Worm (Caenorhabditis elegans) whole organism, L1 larva: Measurements from ENCODE around the gene srlf-3.

Experiments used
- C34B4.2 ChIP-seq: sonication (generic microtip); optimal IDR thresholded peaks from 2 replicates; lab custom pipeline; 2017; ENCODE audit warnings: mild to moderate bottlenecking, missing genetic modification characterization, missing compliant biosample characterization
- F16B12.6 ChIP-seq: fragments of 150-350 bp; optimal IDR thresholded peaks from 2 replicates; lab custom pipeline; 2014; ENCODE audit warnings: missing biosample characterization, missing genetic modification characterization
- aha-1 ChIP-seq: fragments of 150-350 bp; optimal IDR thresholded peaks from 2 replicates; lab custom pipeline; 2014; ENCODE audit warnings: missing biosample characterization, missing genetic modification characterization
- alr-1 ChIP-seq: fragments of 200-800 bp; sonication (Bioruptor generic); optimal IDR thresholded peaks from 2 replicates; lab custom pipeline; 2018; ENCODE audit warnings: borderline replicate concordance, mild to moderate bottlenecking, missing genetic modification characterization, missing compliant biosample characterization
- aly-2 ChIP-seq: fragments of 150-350 bp; optimal IDR thresholded peaks from 2 replicates; lab custom pipeline; 2014; ENCODE audit warnings: missing biosample characterization, missing genetic modification characterization
- ama-1 ChIP-seq: fragments of 150-350 bp; optimal IDR thresholded peaks from 2 replicates; lab custom pipeline; 2014
- blmp-1 ChIP-seq: fragments of 150-350 bp; optimal IDR thresholded peaks from 2 replicates; lab custom pipeline; 2014; ENCODE audit warnings: missing biosample characterization, missing genetic modification characterization
- ceh-63 ChIP-seq: fragments of 200-800 bp; sonication (Bioruptor generic); optimal IDR thresholded peaks from 2 replicates; lab custom pipeline; 2018; ENCODE audit warnings: mild to moderate bottlenecking, missing genetic modification characterization, missing compliant biosample characterization
- ceh-8 ChIP-seq: fragments of 200-800 bp; sonication (Bioruptor generic); optimal IDR thresholded peaks from 2 replicates; lab custom pipeline; 2018; ENCODE audit warnings: mild to moderate bottlenecking, missing genetic modification characterization, moderate library complexity, missing compliant biosample characterization
- ceh-82 ChIP-seq, 3 experiments: fragments of 150-350 bp in 1 of 3; sonication (generic microtip) in 2 of 3; optimal IDR thresholded peaks; 2 replicates each; lab custom pipeline; 2014 to 2017; ENCODE audit warnings: missing biosample characterization in 3 of 3, missing genetic modification characterization in 3 of 3
- dpl-1 ChIP-seq, 3 experiments: fragments of 150-350 bp in 2 of 3; sonication (generic microtip) in 1 of 3; optimal IDR thresholded peaks; 2 replicates each; lab custom pipeline; 2014 to 2017; ENCODE audit warnings: missing biosample characterization in 3 of 3, missing genetic modification characterization in 3 of 3, missing genetic modification reagents in 3 of 3
- dsc-1 ChIP-seq: sonication (generic microtip); optimal IDR thresholded peaks from 2 replicates; lab custom pipeline; 2016; ENCODE audit warnings: mild to moderate bottlenecking, missing genetic modification characterization, missing compliant biosample characterization
- egl-13 ChIP-seq: sonication (generic microtip); optimal IDR thresholded peaks from 2 replicates; lab custom pipeline; 2016; ENCODE audit warnings: missing genotype, missing genetic modification reagents, missing genetic modification characterization, missing compliant biosample characterization
- elt-2 ChIP-seq: sonication (generic microtip); optimal IDR thresholded peaks from 2 replicates; lab custom pipeline; 2016; ENCODE audit warnings: missing genetic modification characterization, mild to moderate bottlenecking, inconsistent platforms, missing compliant biosample characterization, missing genetic modification reagents
- elt-3 ChIP-seq, 6 experiments: fragments of 150-350 bp in 1 of 6; sonication (generic microtip); optimal IDR thresholded peaks; 2 replicates each; lab custom pipeline; 2017 to 2018; ENCODE audit warnings: missing biosample characterization in 6 of 6, missing genetic modification characterization in 6 of 6, inconsistent platforms in 1 of 6
- fkh-10 ChIP-seq: sonication (generic microtip); optimal IDR thresholded peaks from 2 replicates; lab custom pipeline; 2017; ENCODE audit warnings: missing biosample characterization, missing genetic modification reagents, missing genetic modification characterization
- fkh-8 ChIP-seq: sonication (generic microtip); optimal IDR thresholded peaks from 2 replicates; lab custom pipeline; 2016; ENCODE audit warnings: mild to moderate bottlenecking, missing genetic modification characterization, missing compliant biosample characterization
- fos-1 ChIP-seq: fragments of 150-350 bp; optimal IDR thresholded peaks from 2 replicates; lab custom pipeline; 2014; ENCODE audit warnings: missing biosample characterization, missing genetic modification characterization
- grh-1 ChIP-seq: fragments of 200-800 bp; sonication (Bioruptor generic); IDR thresholded peaks from 2 replicates; pipeline ENCODE4 v1.3.6; 2022; ENCODE audit warnings: missing genetic modification reagents, missing genetic modification characterization, missing compliant biosample characterization
- hlh-17 ChIP-seq: fragments of 200-800 bp; sonication (Bioruptor generic); optimal IDR thresholded peaks from 2 replicates; lab custom pipeline; 2018; ENCODE audit warnings: missing genetic modification characterization, mild to moderate bottlenecking, missing compliant biosample characterization, moderate library complexity, borderline replicate concordance
- hlh-4 ChIP-seq: sonication (generic microtip); optimal IDR thresholded peaks from 2 replicates; lab custom pipeline; 2016; ENCODE audit warnings: mild to moderate bottlenecking, missing genetic modification characterization, missing compliant biosample characterization
- hpl-2 ChIP-seq: fragments of 150-350 bp; optimal IDR thresholded peaks from 2 replicates; lab custom pipeline; 2014; ENCODE audit warnings: missing biosample characterization, missing genetic modification reagents, missing genetic modification characterization
- irx-1 ChIP-seq: sonication (generic microtip); optimal IDR thresholded peaks from 2 replicates; lab custom pipeline; 2016; ENCODE audit warnings: missing genetic modification characterization, missing compliant biosample characterization
- isw-1 ChIP-seq: fragments of 200-800 bp; sonication (Bioruptor generic); IDR thresholded peaks from 2 replicates; pipeline ENCODE4 v1.3.6; 2022; ENCODE audit warnings: missing genetic modification characterization, missing compliant biosample characterization
- jun-1 ChIP-seq: fragments of 150-350 bp; optimal IDR thresholded peaks from 2 replicates; lab custom pipeline; 2014; ENCODE audit warnings: missing biosample characterization, missing genetic modification reagents, missing genetic modification characterization
- lin-15B ChIP-seq: fragments of 150-350 bp; sonication (generic microtip); optimal IDR thresholded peaks from 3 replicates; lab custom pipeline; 2014; ENCODE audit warnings: missing biosample characterization, missing genetic modification characterization
- lin-35 ChIP-seq, 2 experiments: fragments of 150-350 bp; optimal IDR thresholded peaks; 2 replicates each; lab custom pipeline; 2014; ENCODE audit warnings: missing biosample characterization in 2 of 2, missing genetic modification characterization in 2 of 2, missing genetic modification reagents in 2 of 2
- lin-39 ChIP-seq: fragments of 150-350 bp; optimal IDR thresholded peaks from 2 replicates; lab custom pipeline; 2014; ENCODE audit warnings: missing biosample characterization, missing genetic modification reagents, missing genetic modification characterization
- lsy-2 ChIP-seq, 2 experiments: fragments of 150-350 bp; optimal IDR thresholded peaks; 2 replicates each; lab custom pipeline; 2014; ENCODE audit warnings: missing biosample characterization in 2 of 2, missing genetic modification characterization in 2 of 2
- mab-9 ChIP-seq: fragments of 200-800 bp; sonication (Bioruptor generic); IDR thresholded peaks from 2 replicates; pipeline ENCODE4 v1.3.6; 2022; ENCODE audit warnings: missing genetic modification reagents, missing genetic modification characterization, missing compliant biosample characterization
- mdl-1 ChIP-seq, 2 experiments: fragments of 150-350 bp; optimal IDR thresholded peaks; 2 replicates each; lab custom pipeline; 2014 to 2017; ENCODE audit warnings: missing biosample characterization in 2 of 2, missing genetic modification characterization in 2 of 2, inconsistent platforms in 1 of 2
- mef-2 ChIP-seq: fragments of 150-350 bp; optimal IDR thresholded peaks from 2 replicates; lab custom pipeline; 2014; ENCODE audit warnings: missing biosample characterization, missing genetic modification characterization
- nhr-11 ChIP-seq: fragments of 150-350 bp; optimal IDR thresholded peaks from 2 replicates; lab custom pipeline; 2014; ENCODE audit warnings: missing biosample characterization, missing genetic modification characterization
- nhr-19 ChIP-seq: fragments of 200-800 bp; sonication (Bioruptor generic); conservative IDR thresholded peaks from 2 replicates; pipeline ENCODE4 v1.3.6; 2022; ENCODE audit warnings: missing genetic modification characterization, missing compliant biosample characterization
- nhr-20 ChIP-seq: sonication (generic microtip); optimal IDR thresholded peaks from 2 replicates; lab custom pipeline; 2016; ENCODE audit warnings: mild to moderate bottlenecking, missing genetic modification characterization, missing compliant biosample characterization
- nhr-28 ChIP-seq: fragments of 150-350 bp; optimal IDR thresholded peaks from 2 replicates; lab custom pipeline; 2014; ENCODE audit warnings: missing biosample characterization, missing genetic modification characterization
- nhr-71 ChIP-seq: sonication (generic microtip); optimal IDR thresholded peaks from 2 replicates; lab custom pipeline; 2016; ENCODE audit warnings: mild to moderate bottlenecking, missing genetic modification characterization, moderate library complexity, missing compliant biosample characterization
- nhr-85 ChIP-seq: sonication (generic microtip); peaks from one replicate; lab custom pipeline; 2016; ENCODE audit warnings: missing genetic modification characterization, inconsistent platforms, missing compliant biosample characterization
- pag-3 ChIP-seq: sonication (generic microtip); optimal IDR thresholded peaks from 2 replicates; lab custom pipeline; 2017; ENCODE audit warnings: missing genetic modification characterization, mild to moderate bottlenecking, missing compliant biosample characterization, antibody characterized with exemption, borderline replicate concordance; ENCODE audit not compliant: insufficient read depth
- pax-3 ChIP-seq: fragments of 200-800 bp; sonication (Bioruptor generic); optimal IDR thresholded peaks from 2 replicates; lab custom pipeline; 2018; ENCODE audit warnings: mild to moderate bottlenecking, missing genetic modification characterization, moderate library complexity, missing compliant biosample characterization
- snpc-4 ChIP-seq: fragments of 150-350 bp; optimal IDR thresholded peaks from 2 replicates; lab custom pipeline; 2014; ENCODE audit warnings: missing biosample characterization, missing genetic modification characterization
- snu-23 ChIP-seq: sonication (generic microtip); optimal IDR thresholded peaks from 2 replicates; lab custom pipeline; 2016; ENCODE audit warnings: missing genetic modification characterization, missing compliant biosample characterization
- sox-4 ChIP-seq: sonication (generic microtip); optimal IDR thresholded peaks from 2 replicates; lab custom pipeline; 2016; ENCODE audit warnings: missing genetic modification characterization, missing compliant biosample characterization
- sptf-1 ChIP-seq: fragments of 150-350 bp; optimal IDR thresholded peaks from 2 replicates; lab custom pipeline; 2014; ENCODE audit warnings: missing biosample characterization, missing genetic modification characterization
- sup-37 ChIP-seq: fragments of 200-800 bp; sonication (Bioruptor generic); optimal IDR thresholded peaks from 2 replicates; lab custom pipeline; 2018; ENCODE audit warnings: mild to moderate bottlenecking, missing genetic modification characterization, missing compliant biosample characterization
- tbx-2 ChIP-seq: sonication (generic microtip); optimal IDR thresholded peaks from 2 replicates; lab custom pipeline; 2016; ENCODE audit warnings: missing genetic modification characterization, missing compliant biosample characterization
- unc-62 ChIP-seq: fragments of 150-350 bp; optimal IDR thresholded peaks from 2 replicates; lab custom pipeline; 2014; ENCODE audit warnings: missing biosample characterization, missing genetic modification reagents, missing genetic modification characterization
- unc-86 ChIP-seq: sonication (generic microtip); optimal IDR thresholded peaks from 2 replicates; lab custom pipeline; 2016; ENCODE audit warnings: missing genetic modification characterization, missing compliant biosample characterization
- vab-15 ChIP-seq: sonication (generic microtip); optimal IDR thresholded peaks from 2 replicates; lab custom pipeline; 2017; ENCODE audit warnings: missing genotype, mild to moderate bottlenecking, missing genetic modification characterization, missing compliant biosample characterization
- xbp-1 ChIP-seq: sonication (generic microtip); optimal IDR thresholded peaks from 2 replicates; lab custom pipeline; 2016; ENCODE audit warnings: missing genetic modification characterization, missing compliant biosample characterization
- zip-4 ChIP-seq: fragments of 200-800 bp; sonication (Bioruptor generic); optimal IDR thresholded peaks from 2 replicates; lab custom pipeline; 2018; ENCODE audit warnings: mild to moderate bottlenecking, missing genetic modification characterization, moderate library complexity, missing compliant biosample characterization

The srlf-3 gene

ce11 chrIV:8463716-8464115 lies 23.6 kb upstream of the srlf-3 start, which contains the start of gene str-176:
str-176 (minus strand) TSS chrIV:8463816.
- TF ChIP-seq elt-2, result no peak

- TF ChIP-seq elt-2 (no peak), xbp-1 (no peak), hlh-17 (GFP tag; lab: Kevin White, UChicago) (no peak), lsy-2 (tag; optimal IDR thresholded peaks at IDR 0.05; lab: Kevin White, UChicago) (no peak), dsc-1 (no peak), sup-37 (GFP tag; lab: Kevin White, UChicago) (no peak), tbx-2 (tag; lab: Kevin White, UChicago) (peak; percentile 3), vab-15 (tag; lab: Kevin White, UChicago) (no peak), lin-15B (tag; lab: Kevin White, UChicago) (no peak), pag-3 (tag; lab: Kevin White, UChicago) (no peak), lin-39 (no peak), fos-1 (tag; lab: Kevin White, UChicago) (no peak), ama-1 (lab: Kevin White, UChicago) (no peak), ceh-63 (GFP tag; lab: Kevin White, UChicago) (no peak), fkh-8 (no peak), fkh-10 (no peak), grh-1 (GFP tag; lab: Robert Waterston, UW) (no peak), F16B12.6 (no peak), nhr-85 (peak; percentile 82), nhr-28 (no peak), nhr-20 (peak; percentile 57), elt-3 (tag; optimal IDR thresholded peaks at IDR 0.05; lab: Kevin White, UChicago) (peak in 4 of 6 experiments; percentile 60 to 86 (median 68)), aha-1 (tag; lab: Kevin White, UChicago) (no peak), egl-13 (no peak), unc-62 (GFP tag; lab: Kevin White, UChicago) (no peak), isw-1 (GFP tag; lab: Robert Waterston, UW) (no peak), sptf-1 (tag; lab: Kevin White, UChicago) (no peak), zip-4 (GFP tag; lab: Kevin White, UChicago) (no peak), C34B4.2 (tag; lab: Kevin White, UChicago) (no peak), unc-86 (tag; lab: Kevin White, UChicago) (no peak), ceh-8 (no peak), mdl-1 (tag; optimal IDR thresholded peaks at IDR 0.05; lab: Kevin White, UChicago) (no peak), snu-23 (GFP tag; lab: Kevin White, UChicago) (peak; percentile 26), nhr-19 (GFP tag; lab: Robert Waterston, UW) (peak; percentile 30), pax-3 (no peak), nhr-11 (tag; lab: Kevin White, UChicago) (no peak), mef-2 (tag; lab: Kevin White, UChicago) (no peak), irx-1 (no peak), sox-4 (tag; lab: Kevin White, UChicago) (no peak), dpl-1 (GFP tag; optimal IDR thresholded peaks at IDR 0.05; lab: Kevin White, UChicago) (no peak), hpl-2 (GFP tag; lab: Kevin White, UChicago) (no peak), snpc-4 (no peak), alr-1 (tag; lab: Kevin White, UChicago) (no peak), hlh-4 (tag; lab: Kevin White, UChicago) (no peak), aly-2 (tag; lab: Kevin White, UChicago) (no peak), jun-1 (tag; lab: Kevin White, UChicago) (no peak), lin-35 (GFP tag; optimal IDR thresholded peaks at IDR 0.05; lab: Kevin White, UChicago) (peak in 1 of 2 experiments; percentile 34), mab-9 (GFP tag; lab: Robert Waterston, UW) (no peak), blmp-1 (tag; lab: Kevin White, UChicago) (peak; percentile 33), ceh-82 (tag; optimal IDR thresholded peaks at IDR 0.05; lab: Kevin White, UChicago) (no peak), nhr-71 (tag; lab: Kevin White, UChicago) (peak; percentile 49)
Measured at ce11 chrIV:8464187-8464586, 23.1 kb upstream of the srlf-3 start.
